Worm (Caenorhabditis elegans) whole organism, early embryonic: Measurements from ENCODE around the gene ZK930.6.

ENCODE experiments used
- aly-1 ChIP-seq: sonication (generic microtip); optimal IDR thresholded peaks from 2 replicates; lab custom pipeline; 2016; ENCODE audit warnings: missing genetic modification characterization, missing compliant biosample characterization
- ama-1 ChIP-seq: fragments of 150-350 bp; optimal IDR thresholded peaks from 2 replicates; lab custom pipeline; 2014
- hmbx-1 ChIP-seq: sonication (generic microtip); optimal IDR thresholded peaks from 2 replicates; lab custom pipeline; 2016; ENCODE audit warnings: mild to moderate bottlenecking, missing genetic modification characterization, missing compliant biosample characterization
- hnd-1 ChIP-seq: sonication (generic microtip); optimal IDR thresholded peaks from 2 replicates; lab custom pipeline; 2016; ENCODE audit warnings: missing genetic modification characterization, missing compliant biosample characterization
- pes-1 ChIP-seq: fragments of 200-800 bp; sonication (Bioruptor generic); IDR thresholded peaks from 2 replicates; pipeline ENCODE4 v1.3.6; 2022; ENCODE audit warnings: missing genetic modification reagents, missing genetic modification characterization, missing compliant biosample characterization
- tbx-11 ChIP-seq: fragments of 200-800 bp; sonication (Bioruptor generic); IDR thresholded peaks from 2 replicates; pipeline ENCODE4 v1.3.6; 2022; ENCODE audit warnings: missing genetic modification characterization, missing compliant biosample characterization
- tbx-37 ChIP-seq: fragments of 200-800 bp; sonication (Bioruptor generic); conservative IDR thresholded peaks from 2 replicates; pipeline ENCODE4 v1.3.6; 2022; ENCODE audit warnings: missing genetic modification reagents, missing genetic modification characterization, missing compliant biosample characterization

DNA sequence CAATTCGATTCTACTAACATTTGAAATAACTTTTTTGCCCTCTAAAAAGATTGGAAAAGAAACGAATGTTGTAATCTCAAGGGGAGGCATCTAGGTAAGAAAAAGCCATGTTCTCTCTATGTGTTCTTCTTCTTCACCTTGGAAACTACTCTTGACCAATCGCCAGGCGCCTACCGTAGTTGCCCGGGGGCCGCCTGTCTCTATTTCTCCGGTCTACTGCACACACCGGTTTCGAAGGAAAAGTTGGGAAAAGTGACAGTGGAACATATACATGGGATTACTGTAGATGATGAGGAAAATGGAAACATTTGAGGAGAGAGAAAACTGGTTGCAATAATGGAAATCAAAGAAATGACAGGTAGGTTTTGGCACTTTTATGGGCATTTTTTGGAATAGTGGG, 42.8 kb downstream of the ZK930.6 start:
- TF ChIP-seq ama-1 (lab: Kevin White, UChicago) (no peak), pes-1 (GFP tag; lab: Robert Waterston, UW) (no peak), hnd-1 (no peak), tbx-11 (no peak), hmbx-1 (tag; lab: Kevin White, UChicago) (no peak), aly-1 (tag; lab: Kevin White, UChicago) (no peak), tbx-37 (GFP tag; lab: Robert Waterston, UW) (no peak)
